Worm (Caenorhabditis elegans) whole organism, L2 larva: ENCODE measurements around the gene lgc-15.

ENCODE experiments used
- Y55F3AM.14 ChIP-seq: fragments of 200-800 bp; sonication (Bioruptor generic); optimal IDR thresholded peaks from 2 replicates; lab custom pipeline; 2018; ENCODE audit warnings: mild to moderate bottlenecking, missing genetic modification characterization, missing compliant biosample characterization
- ZK546.5 ChIP-seq: sonication (generic microtip); optimal IDR thresholded peaks from 2 replicates; lab custom pipeline; 2017; ENCODE audit warnings: missing biosample characterization, missing genetic modification characterization
- aly-2 ChIP-seq: fragments of 150-350 bp; optimal IDR thresholded peaks from 2 replicates; lab custom pipeline; 2014; ENCODE audit warnings: missing biosample characterization, missing genetic modification characterization
- ceh-82 ChIP-seq: fragments of 150-350 bp; optimal IDR thresholded peaks from 2 replicates; lab custom pipeline; 2014; ENCODE audit warnings: missing biosample characterization, missing genetic modification characterization
- nhr-11 ChIP-seq: fragments of 150-350 bp; optimal IDR thresholded peaks from 2 replicates; lab custom pipeline; 2014; ENCODE audit warnings: missing biosample characterization, missing genetic modification characterization
- skn-1 ChIP-seq: sonication (generic microtip); optimal IDR thresholded peaks from 2 replicates; lab custom pipeline; 2017; ENCODE audit warnings: missing biosample characterization, missing genetic modification characterization
- sma-3 ChIP-seq: sonication (generic microtip); optimal IDR thresholded peaks from 2 replicates; lab custom pipeline; 2016; ENCODE audit warnings: missing genetic modification reagents, missing genetic modification characterization, missing compliant biosample characterization
- zag-1 ChIP-seq: fragments of 150-350 bp; optimal IDR thresholded peaks from 2 replicates; lab custom pipeline; 2014; ENCODE audit warnings: missing biosample characterization, missing genetic modification characterization
- ztf-11 ChIP-seq: sonication (generic microtip); optimal IDR thresholded peaks from 2 replicates; lab custom pipeline; 2017; ENCODE audit warnings: missing biosample characterization, missing genetic modification characterization

DNA sequence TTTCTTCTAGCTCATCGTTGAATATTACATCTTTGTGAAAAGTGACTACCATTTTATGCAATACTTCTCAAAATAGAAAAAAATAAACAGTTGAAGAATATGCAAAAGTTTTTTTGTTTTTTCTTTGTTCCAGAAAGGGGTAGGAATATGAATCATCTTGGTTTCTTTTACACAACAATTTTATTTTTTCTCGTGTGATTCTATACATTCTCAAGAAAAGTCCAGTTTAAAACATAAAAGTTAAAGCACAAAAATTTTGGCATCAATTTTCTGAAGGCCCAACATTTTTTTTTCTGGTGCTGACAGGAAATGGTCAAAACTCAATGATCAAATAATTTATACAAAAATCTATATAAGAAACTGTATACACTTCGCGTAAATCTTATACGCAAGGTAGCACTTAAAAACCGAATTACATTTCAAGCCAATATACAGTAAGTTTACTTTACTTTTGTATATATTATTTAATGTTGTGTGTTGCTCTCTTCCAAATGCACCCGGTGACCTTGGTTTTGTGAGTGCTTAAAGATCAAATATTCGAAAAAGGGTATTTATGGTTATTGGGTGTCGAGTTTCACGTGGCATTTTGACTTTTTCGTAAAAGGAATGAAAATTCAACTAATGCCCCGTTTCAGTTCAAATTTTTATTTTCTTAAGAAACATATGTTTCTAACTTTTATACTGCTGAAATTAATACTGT, 5.5 kb upstream of the lgc-15 start, which contains the start of the genes W03G11.2 and lgc-13:
- no peak for TF ChIP-seq ceh-82 (tag; lab: Kevin White, UChicago)
- TF ChIP-seq zag-1 (tag; lab: Kevin White, UChicago), result no peak
- no peak for TF ChIP-seq aly-2 (tag; lab: Kevin White, UChicago)
- no peak for TF ChIP-seq ZK546.5 (tag; lab: Kevin White, UChicago)
- TF ChIP-seq nhr-11 (tag; lab: Kevin White, UChicago), result no peak
- no peak for TF ChIP-seq ztf-11 (tag; lab: Kevin White, UChicago)
- TF ChIP-seq skn-1 (tag; lab: Kevin White, UChicago), result no peak
- no peak for TF ChIP-seq sma-3 (GFP tag; lab: Kevin White, UChicago)
- TF ChIP-seq Y55F3AM.14 (GFP tag; lab: Kevin White, UChicago), result no peak
